Worm (Caenorhabditis elegans) whole organism, late embryonic: ENCODE results near the gene K03B8.6.

Experiments
- C08G9.2 ChIP-seq: sonication (generic microtip); optimal IDR thresholded peaks from 2 replicates; lab custom pipeline; 2016; ENCODE audit warnings: mild to moderate bottlenecking, missing genetic modification characterization, moderate library complexity, missing compliant biosample characterization
- C38D4.7 ChIP-seq: fragments of 200-800 bp; sonication (Bioruptor generic); optimal IDR thresholded peaks from 2 replicates; lab custom pipeline; 2018; ENCODE audit warnings: mild to moderate bottlenecking, missing genetic modification characterization, moderate library complexity, missing compliant biosample characterization
- F13H6.1 ChIP-seq: sonication (generic microtip); optimal IDR thresholded peaks from 2 replicates; lab custom pipeline; 2016; ENCODE audit warnings: missing genetic modification characterization, missing compliant biosample characterization
- K09A11.1 ChIP-seq: sonication (generic microtip); optimal IDR thresholded peaks from 2 replicates; lab custom pipeline; 2017; ENCODE audit warnings: antibody characterized with exemption, mild to moderate bottlenecking, missing genetic modification characterization, missing compliant biosample characterization; ENCODE audit not compliant: insufficient read depth
- ama-1 ChIP-seq: fragments of 150-350 bp; optimal IDR thresholded peaks from 2 replicates; lab custom pipeline; 2014
- ceh-14 ChIP-seq: sonication (generic microtip); optimal IDR thresholded peaks from 2 replicates; lab custom pipeline; 2016; ENCODE audit warnings: missing genotype, missing genetic modification characterization, missing compliant biosample characterization
- ceh-19 ChIP-seq: fragments of 200-800 bp; sonication (Bioruptor generic); optimal IDR thresholded peaks from 2 replicates; lab custom pipeline; 2018; ENCODE audit warnings: mild to moderate bottlenecking, missing genetic modification characterization, missing compliant biosample characterization
- ceh-2 ChIP-seq: sonication (generic microtip); optimal IDR thresholded peaks from 2 replicates; lab custom pipeline; 2016; ENCODE audit warnings: missing genotype, missing genetic modification characterization, missing compliant biosample characterization
- ceh-22 ChIP-seq: sonication (generic microtip); optimal IDR thresholded peaks from 2 replicates; lab custom pipeline; 2017; ENCODE audit warnings: missing biosample characterization, missing genetic modification characterization
- ceh-24 ChIP-seq: sonication (generic microtip); optimal IDR thresholded peaks from 2 replicates; lab custom pipeline; 2016; ENCODE audit warnings: mild to moderate bottlenecking, missing genetic modification characterization, missing compliant biosample characterization
- ceh-30 ChIP-seq: fragments of 150-350 bp; optimal IDR thresholded peaks from 2 replicates; lab custom pipeline; 2014; ENCODE audit warnings: missing biosample characterization, missing genetic modification characterization
- ceh-31 ChIP-seq: sonication (generic microtip); optimal IDR thresholded peaks from 2 replicates; lab custom pipeline; 2016; ENCODE audit warnings: missing genetic modification characterization, missing compliant biosample characterization
- ceh-34 ChIP-seq: sonication (generic microtip); optimal IDR thresholded peaks from 2 replicates; lab custom pipeline; 2016; ENCODE audit warnings: mild to moderate bottlenecking, missing genetic modification characterization, missing compliant biosample characterization
- ceh-45 ChIP-seq: fragments of 200-800 bp; sonication (Bioruptor generic); IDR thresholded peaks from 2 replicates; pipeline ENCODE4 v1.3.6; 2022; ENCODE audit warnings: missing genetic modification reagents, missing genetic modification characterization, missing compliant biosample characterization
- dve-1 ChIP-seq: sonication (generic microtip); optimal IDR thresholded peaks from 2 replicates; lab custom pipeline; 2017; ENCODE audit warnings: antibody characterized with exemption, mild to moderate bottlenecking, missing genetic modification characterization, missing compliant biosample characterization
- elt-4 ChIP-seq: sonication (generic microtip); optimal IDR thresholded peaks from 2 replicates; lab custom pipeline; 2016; ENCODE audit warnings: missing genetic modification characterization, missing compliant biosample characterization
- eyg-1 ChIP-seq: sonication (generic microtip); optimal IDR thresholded peaks from 2 replicates; lab custom pipeline; 2016; ENCODE audit warnings: missing genotype, missing genetic modification characterization, missing compliant biosample characterization
- fax-1 ChIP-seq: sonication (generic microtip); optimal IDR thresholded peaks from 2 replicates; lab custom pipeline; 2016; ENCODE audit warnings: missing genotype, missing genetic modification characterization, missing compliant biosample characterization
- fkh-10 ChIP-seq: fragments of 150-350 bp; optimal IDR thresholded peaks from 2 replicates; lab custom pipeline; 2014; ENCODE audit warnings: missing biosample characterization, missing genetic modification reagents, missing genetic modification characterization
- fkh-6 ChIP-seq: sonication (generic microtip); optimal IDR thresholded peaks from 2 replicates; lab custom pipeline; 2016; ENCODE audit warnings: missing genetic modification characterization, missing compliant biosample characterization
- gmeb-2 ChIP-seq: sonication (generic microtip); optimal IDR thresholded peaks from 2 replicates; lab custom pipeline; 2016; ENCODE audit warnings: missing genetic modification characterization, inconsistent platforms, missing compliant biosample characterization
- hlh-13 ChIP-seq: fragments of 200-800 bp; sonication (Bioruptor generic); optimal IDR thresholded peaks from 2 replicates; lab custom pipeline; 2018; ENCODE audit warnings: mild to moderate bottlenecking, missing genetic modification characterization, missing compliant biosample characterization
- hlh-30 ChIP-seq: sonication (generic microtip); optimal IDR thresholded peaks from 2 replicates; lab custom pipeline; 2017; ENCODE audit warnings: antibody characterized with exemption, missing genetic modification characterization, missing compliant biosample characterization; ENCODE audit not compliant: insufficient read depth
- hlh-6 ChIP-seq: sonication (generic microtip); optimal IDR thresholded peaks from 2 replicates; lab custom pipeline; 2016; ENCODE audit warnings: missing genotype, missing genetic modification characterization, missing compliant biosample characterization
- madf-2 ChIP-seq: sonication (generic microtip); optimal IDR thresholded peaks from 2 replicates; lab custom pipeline; 2017; ENCODE audit warnings: missing genetic modification characterization, missing compliant biosample characterization
- nfya-1 ChIP-seq: sonication (generic microtip); optimal IDR thresholded peaks from 2 replicates; lab custom pipeline; 2017; ENCODE audit warnings: missing genetic modification characterization, mild to moderate bottlenecking, missing compliant biosample characterization, antibody characterized with exemption, moderate library complexity
- nhr-11 ChIP-seq: fragments of 150-350 bp; optimal IDR thresholded peaks from 2 replicates; lab custom pipeline; 2014; ENCODE audit warnings: missing biosample characterization, missing genetic modification characterization
- nhr-232 ChIP-seq: sonication (generic microtip); optimal IDR thresholded peaks from 2 replicates; lab custom pipeline; 2016; ENCODE audit warnings: missing genetic modification characterization, missing compliant biosample characterization
- odd-2 ChIP-seq: sonication (generic microtip); optimal IDR thresholded peaks from 2 replicates; lab custom pipeline; 2017; ENCODE audit warnings: antibody characterized with exemption, mild to moderate bottlenecking, missing genetic modification characterization, missing compliant biosample characterization
- pag-3 ChIP-seq: sonication (generic microtip); optimal IDR thresholded peaks from 2 replicates; lab custom pipeline; 2016; ENCODE audit warnings: missing compliant biosample characterization, missing genetic modification characterization, borderline replicate concordance
- pat-9 ChIP-seq: fragments of 200-800 bp; sonication (Bioruptor generic); optimal IDR thresholded peaks from 2 replicates; lab custom pipeline; 2018; ENCODE audit warnings: mild to moderate bottlenecking, missing genetic modification characterization, moderate library complexity, missing compliant biosample characterization
- pha-4 ChIP-seq: fragments of 150-350 bp; optimal IDR thresholded peaks from 2 replicates; lab custom pipeline; 2018; ENCODE audit warnings: missing biosample characterization, missing genetic modification reagents, missing genetic modification characterization
- pqm-1 ChIP-seq: sonication (generic microtip); optimal IDR thresholded peaks from 2 replicates; lab custom pipeline; 2016; ENCODE audit warnings: missing genetic modification characterization, missing compliant biosample characterization
- ref-2 ChIP-seq: sonication (generic microtip); optimal IDR thresholded peaks from 2 replicates; lab custom pipeline; 2016; ENCODE audit warnings: missing genetic modification characterization, missing compliant biosample characterization
- rnt-1 ChIP-seq: sonication (generic microtip); optimal IDR thresholded peaks from 2 replicates; lab custom pipeline; 2016; ENCODE audit warnings: missing genetic modification characterization, missing compliant biosample characterization
- sdc-2 ChIP-seq: sonication (generic microtip); optimal IDR thresholded peaks from 2 replicates; lab custom pipeline; 2016; ENCODE audit warnings: missing genotype, missing genetic modification characterization, missing compliant biosample characterization
- sox-2 ChIP-seq: fragments of 200-800 bp; sonication (Bioruptor generic); IDR thresholded peaks from 2 replicates; pipeline ENCODE4 v1.3.6; 2022; ENCODE audit warnings: missing genetic modification reagents, missing genetic modification characterization, missing compliant biosample characterization
- sox-4 ChIP-seq: sonication (generic microtip); optimal IDR thresholded peaks from 2 replicates; lab custom pipeline; 2017; ENCODE audit warnings: mild to moderate bottlenecking, missing genetic modification characterization, inconsistent platforms, missing compliant biosample characterization
- tbx-2 ChIP-seq: sonication (generic microtip); optimal IDR thresholded peaks from 2 replicates; lab custom pipeline; 2016; ENCODE audit warnings: missing genetic modification characterization, missing compliant biosample characterization
- tbx-7 ChIP-seq: sonication (generic microtip); optimal IDR thresholded peaks from 2 replicates; lab custom pipeline; 2016; ENCODE audit warnings: missing genotype, missing genetic modification characterization, missing compliant biosample characterization
- ttx-3 ChIP-seq: sonication (generic microtip); optimal IDR thresholded peaks from 2 replicates; lab custom pipeline; 2016; ENCODE audit warnings: missing genetic modification reagents, missing genetic modification characterization, missing compliant biosample characterization
- unc-3 ChIP-seq, 2 experiments: fragments of 200-800 bp in 1 of 2; sonication (Bioruptor generic) in 1 of 2; sonication (generic microtip) in 1 of 2; conservative IDR thresholded peaks in 1 of 2; optimal IDR thresholded peaks in 1 of 2; 2 replicates each; pipeline versions ENCODE4 v1.3.6 to Lab custom; 2016 to 2022; ENCODE audit warnings: missing compliant biosample characterization in 2 of 2, missing genetic modification characterization in 2 of 2, missing genetic modification reagents in 1 of 2
- unc-42 ChIP-seq: sonication (generic microtip); optimal IDR thresholded peaks from 2 replicates; lab custom pipeline; 2016; ENCODE audit warnings: missing genotype, missing genetic modification characterization, missing compliant biosample characterization
- zip-5 ChIP-seq: sonication (generic microtip); optimal IDR thresholded peaks from 2 replicates; lab custom pipeline; 2016; ENCODE audit warnings: missing genetic modification characterization, missing compliant biosample characterization
- ztf-16 ChIP-seq: sonication (generic microtip); optimal IDR thresholded peaks from 2 replicates; lab custom pipeline; 2017; ENCODE audit warnings: missing genetic modification characterization, missing compliant biosample characterization

The K03B8.6 gene

DNA sequence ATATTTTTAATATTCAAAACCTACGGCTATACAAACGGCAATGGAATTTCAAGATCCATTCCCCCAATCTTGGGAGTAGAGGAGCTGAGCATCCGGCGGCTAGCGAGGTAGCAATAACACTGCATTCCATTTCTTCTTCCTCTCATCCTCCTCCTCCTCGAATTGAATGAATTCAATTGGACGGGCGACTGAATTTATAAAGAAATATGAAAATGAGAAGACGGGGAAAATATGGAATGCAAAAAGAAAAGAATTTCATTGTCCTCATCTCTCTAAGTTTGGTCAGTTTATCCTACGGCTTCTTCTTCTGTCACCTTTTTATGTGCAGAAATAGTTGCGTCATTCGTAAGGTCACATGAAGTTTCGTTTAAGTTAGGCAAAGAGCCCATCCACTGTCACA, 29.0 kb downstream of the K03B8.6 start:
- TF ChIP-seq elt-4 (tag; lab: Kevin White, UChicago) = no peak
- TF ChIP-seq ceh-45 (GFP tag; lab: Robert Waterston, UW) = no peak
- TF ChIP-seq unc-42 (tag; lab: Kevin White, UChicago) = peak; percentile 39
- TF ChIP-seq ceh-31 (tag; lab: Kevin White, UChicago) = no peak
- TF ChIP-seq madf-2 = no peak
- TF ChIP-seq ceh-34 (tag; lab: Kevin White, UChicago) = no peak
- no peak for TF ChIP-seq hlh-30 (tag; lab: Kevin White, UChicago)
- TF ChIP-seq ceh-30 = no peak
- TF ChIP-seq nhr-232 (tag; lab: Kevin White, UChicago) = no peak

DNA sequence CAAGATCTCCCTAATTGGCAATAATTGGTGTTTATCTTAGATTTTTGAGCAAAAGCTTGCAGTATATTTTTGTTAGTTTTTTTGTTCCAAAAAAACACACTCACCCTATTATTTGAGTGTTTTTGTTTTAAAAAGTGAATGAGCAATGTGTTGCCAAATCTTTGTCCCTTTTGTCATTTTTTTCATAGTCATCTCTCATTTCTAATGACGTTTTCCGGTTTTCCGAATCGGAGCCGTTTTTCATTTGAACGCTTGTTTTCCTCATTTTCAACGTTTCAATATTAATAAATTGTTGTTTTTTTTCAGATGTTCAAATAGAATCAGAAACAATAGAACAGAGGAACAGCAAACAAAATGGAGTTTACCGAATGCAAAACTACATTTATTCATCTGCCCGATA, 31.1 kb downstream of the K03B8.6 start, which contains the start of gene dmsr-1:
Gene dmsr-1, plus strand, starts transcription at position 301 of the 400 bp plus-strand sequence.
- no peak for TF ChIP-seq C38D4.7 (GFP tag; lab: Kevin White, UChicago)
- TF ChIP-seq nhr-11 (tag; lab: Kevin White, UChicago) = no peak
- TF ChIP-seq tbx-7 (tag; lab: Kevin White, UChicago) = no peak
- TF ChIP-seq pat-9 (tag; lab: Kevin White, UChicago) = no peak
- TF ChIP-seq fkh-6 (tag; lab: Kevin White, UChicago) = no peak
- no peak for TF ChIP-seq fax-1 (tag; lab: Kevin White, UChicago)
- TF ChIP-seq hlh-13 = no peak
- TF ChIP-seq C08G9.2 (tag; lab: Kevin White, UChicago) = no peak
- TF ChIP-seq pag-3 = no peak

DNA sequence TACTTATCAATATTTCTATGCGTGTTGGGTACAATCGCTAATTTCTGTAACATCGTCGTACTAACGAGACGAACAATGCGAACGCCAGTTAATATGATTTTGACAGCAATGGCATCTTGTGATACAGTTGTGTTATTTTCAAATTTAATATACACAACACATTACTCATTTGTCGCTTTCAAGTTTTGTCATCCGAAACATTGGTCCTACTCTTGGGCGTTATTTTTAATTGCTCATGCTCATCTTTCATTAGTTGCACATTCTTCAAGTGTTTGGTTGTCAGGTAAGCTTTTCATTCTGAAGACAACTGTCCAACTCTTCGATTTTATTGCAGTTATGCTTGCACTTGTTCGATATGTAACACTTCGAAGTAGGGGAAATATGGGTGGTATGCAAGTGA, 31.8 kb downstream of the K03B8.6 start:
- TF ChIP-seq ceh-34 (tag; lab: Kevin White, UChicago) (no peak), ama-1 (lab: Kevin White, UChicago) (no peak), ceh-24 (tag; lab: Kevin White, UChicago) (no peak), zip-5 (tag; lab: Kevin White, UChicago) (no peak), ztf-16 (no peak)

DNA sequence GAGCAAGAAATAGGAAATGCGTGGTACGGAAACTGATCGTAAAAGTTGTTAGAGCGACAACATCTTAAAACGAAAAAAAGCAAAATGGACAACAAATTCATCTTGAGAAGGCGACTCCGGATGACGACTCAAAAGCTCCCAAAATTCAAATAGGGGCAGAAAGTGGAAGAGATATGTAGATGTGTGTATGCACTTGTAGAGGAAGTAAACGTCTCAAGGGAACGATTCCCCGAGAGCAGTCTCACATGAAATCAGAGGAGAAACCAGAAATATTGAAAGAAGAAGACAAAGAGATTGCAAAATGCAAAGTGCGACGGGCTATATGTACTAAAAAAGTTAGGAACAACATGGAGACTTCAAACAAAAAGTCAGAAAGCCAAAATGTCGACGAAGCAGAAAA, 36.1 kb downstream of the K03B8.6 start, which contains the start of gene F57B7.2:
Gene F57B7.2, minus strand, starts transcription at position 101 of the 400 bp plus-strand sequence.
- no peak for TF ChIP-seq sox-2 (GFP tag; lab: Robert Waterston, UW)
- TF ChIP-seq sox-4 (tag; lab: Kevin White, UChicago) = no peak
- TF ChIP-seq pha-4 (tag; lab: Kevin White, UChicago) = no peak
- TF ChIP-seq ceh-22 = no peak
- no peak for TF ChIP-seq ceh-2 (tag; lab: Kevin White, UChicago)
- TF ChIP-seq ref-2 (tag; lab: Kevin White, UChicago) = no peak
- no peak for TF ChIP-seq ttx-3 (tag; lab: Kevin White, UChicago)

DNA sequence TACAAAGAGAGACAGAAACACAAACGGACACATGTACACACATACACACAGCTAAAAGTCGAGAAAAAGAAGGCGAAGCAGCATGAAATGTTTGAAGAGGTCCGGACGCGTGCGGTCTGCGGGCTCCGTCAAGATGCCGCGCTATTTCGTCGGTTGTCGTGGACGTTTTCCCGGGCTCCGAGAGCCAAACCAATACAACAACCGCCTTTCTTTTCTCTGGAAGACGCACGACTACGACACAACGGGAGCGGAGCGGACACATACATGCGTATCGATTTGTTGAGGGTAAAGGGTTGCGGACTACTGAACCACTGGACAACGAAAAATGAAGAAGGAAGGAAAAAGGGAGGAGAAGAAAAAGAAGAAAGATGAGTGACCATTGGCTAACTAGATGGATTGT, 38.0 kb downstream of the K03B8.6 start:
- TF ChIP-seq odd-2 = no peak
- peak; percentile 44 for TF ChIP-seq ceh-14 (tag; lab: Kevin White, UChicago)
- no peak for TF ChIP-seq sox-4 (tag; lab: Kevin White, UChicago)
- TF ChIP-seq unc-42 (tag; lab: Kevin White, UChicago) = peak; percentile 40
- no peak for TF ChIP-seq K09A11.1 (tag; lab: Kevin White, UChicago)
- peak; percentile 17 for TF ChIP-seq C08G9.2 (tag; lab: Kevin White, UChicago)
- TF ChIP-seq gmeb-2 (tag; lab: Kevin White, UChicago) = no peak
- no peak for TF ChIP-seq rnt-1 (tag; lab: Kevin White, UChicago)
- peak; percentile 39 for TF ChIP-seq ceh-34 (tag; lab: Kevin White, UChicago)
- TF ChIP-seq ceh-31 (tag; lab: Kevin White, UChicago) = peak; percentile 51
- no peak for TF ChIP-seq unc-3 (GFP tag; conservative IDR thresholded peaks at IDR 0.05; lab: Robert Waterston, UW)
- TF ChIP-seq unc-3 (tag; optimal IDR thresholded peaks at IDR 0.05; lab: Kevin White, UChicago) = no peak
- TF ChIP-seq hlh-13 = no peak
- peak; percentile 62 for TF ChIP-seq ref-2 (tag; lab: Kevin White, UChicago)
- TF ChIP-seq hlh-6 (tag; lab: Kevin White, UChicago) = no peak
- TF ChIP-seq tbx-2 (tag; lab: Kevin White, UChicago) = peak; percentile 39
- peak; percentile 28 for TF ChIP-seq F13H6.1 (tag; lab: Kevin White, UChicago)
- no peak for TF ChIP-seq fkh-10 (GFP tag; lab: Kevin White, UChicago)
- TF ChIP-seq eyg-1 = no peak
- no peak for TF ChIP-seq nhr-232 (tag; lab: Kevin White, UChicago)
- no peak for TF ChIP-seq pqm-1
- TF ChIP-seq sdc-2 (tag; lab: Kevin White, UChicago) = peak; percentile 7
- peak; percentile 49 for TF ChIP-seq ceh-19 (GFP tag; lab: Kevin White, UChicago)
- TF ChIP-seq nfya-1 (tag; lab: Kevin White, UChicago) = peak; percentile 69
- no peak for TF ChIP-seq dve-1 (tag; lab: Kevin White, UChicago)
